Fruit fly (Drosophila melanogaster) Kc167 (cell line): ENCODE results near the gene CG42834.

ENCODE experiments used
- Myc ChIP-seq: fragments of >200 bp; optimal IDR thresholded peaks from 2 replicates; lab custom pipeline; 2017; ENCODE audit warnings: missing external identifiers
- Sin3A ChIP-seq: fragments of >200 bp; optimal IDR thresholded peaks from 2 replicates; lab custom pipeline; 2018; ENCODE audit warnings: missing external identifiers
- h ChIP-seq: fragments of >200 bp; optimal IDR thresholded peaks from 3 replicates; lab custom pipeline; 2018; ENCODE audit warnings: missing external identifiers
- insv ChIP-seq: fragments of >200 bp; optimal IDR thresholded peaks from 3 replicates; lab custom pipeline; 2018; ENCODE audit warnings: missing external identifiers
- psq ChIP-seq: fragments of >200 bp; optimal IDR thresholded peaks from 2 replicates; lab custom pipeline; 2017; ENCODE audit warnings: missing external identifiers
- ttk ChIP-seq: sonication (Bioruptor generic); optimal IDR thresholded peaks from 2 replicates; lab custom pipeline; 2017; ENCODE audit warnings: missing external identifiers

dm6 chr3R:17386168-17386819, 32.3 kb upstream of the CG42834 start:
- TF ChIP-seq Sin3A (lab: Kevin White, UChicago), result no peak
- TF ChIP-seq h (lab: Kevin White, UChicago), result no peak
- no peak for TF ChIP-seq insv (lab: Kevin White, UChicago)
- no peak for TF ChIP-seq psq (lab: Kevin White, UChicago)
- no peak for TF ChIP-seq ttk (lab: Kevin White, UChicago)
- no peak for TF ChIP-seq Myc (lab: Kevin White, UChicago)
